Fruit fly (Drosophila melanogaster): ENCODE results near the gene Cpr65Av.

Gene Cpr65Av

DNA sequence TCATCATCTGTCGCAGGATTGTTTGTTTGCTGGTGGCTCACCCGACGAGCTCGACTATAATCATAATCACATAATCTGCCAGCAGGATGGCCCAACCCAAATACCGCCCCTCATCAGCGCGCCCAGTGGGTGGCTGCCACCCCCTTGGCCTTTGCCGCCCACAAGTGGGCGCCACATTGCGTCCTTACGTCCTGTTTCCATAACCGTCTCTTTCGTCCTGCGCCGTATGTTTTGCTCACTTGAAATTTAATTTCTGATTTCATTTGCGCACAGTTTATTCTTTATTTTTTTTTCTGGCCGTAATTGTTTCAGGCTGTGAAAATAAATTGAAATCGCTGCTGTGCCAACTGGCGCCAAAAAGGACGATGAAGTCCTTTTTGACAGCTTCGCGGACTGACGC lies 34.3 kb downstream of the Cpr65Av start:
- TF ChIP-seq ovo (GFP tag; optimal IDR thresholded peaks at IDR 0.05): no peak
- no peak for TF ChIP-seq bab1 (GFP tag; optimal IDR thresholded peaks at IDR 0.05)
- no peak for TF ChIP-seq Clk (GFP tag; optimal IDR thresholded peaks at IDR 0.05)
- no peak for TF ChIP-seq tj (GFP tag; optimal IDR thresholded peaks at IDR 0.05)
- no peak for TF ChIP-seq cic (GFP tag; optimal IDR thresholded peaks at IDR 0.05)
- TF ChIP-seq cnc (optimal IDR thresholded peaks at IDR 0.05): no peak
- TF ChIP-seq CG7045 (GFP tag; optimal IDR thresholded peaks at IDR 0.05): no peak
- no peak for TF ChIP-seq Hr96 (GFP tag; optimal IDR thresholded peaks at IDR 0.05)
- no peak for TF ChIP-seq CG5204 (GFP tag; optimal IDR thresholded peaks at IDR 0.05)
- TF ChIP-seq CG14711 (tag; optimal IDR thresholded peaks at IDR 0.05): no peak
- TF ChIP-seq CG12768 (GFP tag; optimal IDR thresholded peaks at IDR 0.05): no peak
- no peak for TF ChIP-seq CG7101 (tag; optimal IDR thresholded peaks at IDR 0.05)
- TF ChIP-seq Mnt (GFP tag; optimal IDR thresholded peaks at IDR 0.05): no peak
- no peak for TF ChIP-seq pad (GFP tag; optimal IDR thresholded peaks at IDR 0.05)
- no peak for TF ChIP-seq toe (GFP tag; optimal IDR thresholded peaks at IDR 0.05)
- TF ChIP-seq CG1620 (GFP tag; optimal IDR thresholded peaks at IDR 0.05): no peak
- TF ChIP-seq CG11617 (GFP tag; optimal IDR thresholded peaks at IDR 0.05): no peak
- no peak for TF ChIP-seq Crg-1 (GFP tag; optimal IDR thresholded peaks at IDR 0.05)
- TF ChIP-seq CG33017 (tag; optimal IDR thresholded peaks at IDR 0.05): no peak
- no peak for TF ChIP-seq kay (GFP tag; ENCODE audit: borderline replicate concordance)

DNA sequence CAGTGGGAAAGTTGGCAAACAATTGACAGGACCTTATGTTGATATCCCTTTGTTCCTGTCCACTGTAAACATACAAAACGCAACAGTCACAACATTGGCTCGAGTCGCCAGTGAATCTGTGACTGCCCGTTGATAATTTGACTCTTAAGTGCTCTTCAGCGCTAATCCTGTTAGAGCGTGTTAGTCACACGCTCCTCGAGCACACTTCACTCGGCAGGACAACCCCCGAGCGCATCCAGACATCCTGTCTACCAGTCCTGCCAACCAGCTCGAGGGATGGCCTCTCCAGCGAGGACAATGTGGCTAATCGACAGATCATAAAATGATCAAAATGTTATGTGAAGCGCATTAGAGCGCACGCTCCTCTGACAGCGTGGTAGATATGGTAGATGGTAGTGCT lies 35.2 kb downstream of the Cpr65Av start:
- TF ChIP-seq Crg-1 (GFP tag; optimal IDR thresholded peaks at IDR 0.05): no peak
- TF ChIP-seq CG5204 (GFP tag; optimal IDR thresholded peaks at IDR 0.05): no peak
- TF ChIP-seq CG7045 (GFP tag; optimal IDR thresholded peaks at IDR 0.05): no peak
- no peak for TF ChIP-seq pad (GFP tag; optimal IDR thresholded peaks at IDR 0.05)

DNA sequence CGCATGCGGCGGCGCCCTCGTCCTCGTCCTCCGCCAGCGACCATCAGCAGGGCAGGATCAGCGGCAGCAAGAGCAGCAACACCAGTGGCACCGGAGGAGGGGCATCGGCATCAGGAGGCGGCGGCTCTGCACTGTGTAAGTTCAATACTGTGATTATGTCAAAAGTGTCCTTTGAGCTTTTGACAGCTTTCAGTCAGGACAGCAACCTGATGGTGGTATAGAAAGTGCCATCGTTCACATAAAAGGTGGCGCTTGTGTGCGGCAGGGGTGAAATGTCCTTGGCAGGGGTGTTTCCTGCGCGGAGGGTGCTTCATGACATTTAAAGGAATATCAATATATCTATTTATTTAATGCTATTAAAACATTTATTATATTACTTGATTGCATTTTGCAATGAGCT lies 36.1 kb downstream of the Cpr65Av start:
- TF ChIP-seq cic (GFP tag; optimal IDR thresholded peaks at IDR 0.05) (no peak), kay (GFP tag; ENCODE audit: borderline replicate concordance) (no peak), CG7101 (tag; optimal IDR thresholded peaks at IDR 0.05) (no peak), pad (GFP tag; optimal IDR thresholded peaks at IDR 0.05) (no peak), CG7045 (GFP tag; optimal IDR thresholded peaks at IDR 0.05) (no peak)

DNA sequence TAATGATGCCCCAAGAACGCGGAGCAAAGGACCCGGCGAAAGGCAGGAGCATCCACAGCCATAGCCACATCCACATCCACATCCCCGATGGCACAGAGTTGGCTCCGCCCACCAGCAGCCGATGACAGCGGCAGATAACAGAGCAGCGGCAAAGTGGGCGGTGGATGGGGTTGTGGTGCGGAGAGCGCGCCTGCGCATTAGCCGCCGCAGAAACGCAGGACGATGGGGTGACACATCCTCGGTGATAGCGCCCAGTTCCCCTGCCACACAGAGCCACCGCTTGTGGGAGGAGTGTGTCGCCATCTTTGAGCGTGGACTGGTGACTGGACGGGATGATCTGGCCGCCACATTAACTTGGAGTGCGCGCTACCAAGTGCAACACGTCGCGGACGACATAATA lies 42.5 kb downstream of the Cpr65Av start, which contains the start of gene Ets65A:
Gene Ets65A (plus strand): TSS at position 348 of the 400 bp plus-strand sequence.
- no peak for TF ChIP-seq Clk (GFP tag; optimal IDR thresholded peaks at IDR 0.05)
- no peak for TF ChIP-seq ovo (GFP tag; optimal IDR thresholded peaks at IDR 0.05)
- no peak for TF ChIP-seq CG33017 (tag; optimal IDR thresholded peaks at IDR 0.05)
- TF ChIP-seq Crg-1 (GFP tag; optimal IDR thresholded peaks at IDR 0.05): no peak
- TF ChIP-seq CG1620 (GFP tag; optimal IDR thresholded peaks at IDR 0.05): no peak
- TF ChIP-seq CG7101 (tag; optimal IDR thresholded peaks at IDR 0.05): no peak
- TF ChIP-seq kay (GFP tag; ENCODE audit: borderline replicate concordance): no peak
- TF ChIP-seq CG7045 (GFP tag; optimal IDR thresholded peaks at IDR 0.05): no peak
- TF ChIP-seq bab1 (GFP tag; optimal IDR thresholded peaks at IDR 0.05): no peak
- no peak for TF ChIP-seq pad (GFP tag; optimal IDR thresholded peaks at IDR 0.05)
- no peak for TF ChIP-seq CG5204 (GFP tag; optimal IDR thresholded peaks at IDR 0.05)

DNA sequence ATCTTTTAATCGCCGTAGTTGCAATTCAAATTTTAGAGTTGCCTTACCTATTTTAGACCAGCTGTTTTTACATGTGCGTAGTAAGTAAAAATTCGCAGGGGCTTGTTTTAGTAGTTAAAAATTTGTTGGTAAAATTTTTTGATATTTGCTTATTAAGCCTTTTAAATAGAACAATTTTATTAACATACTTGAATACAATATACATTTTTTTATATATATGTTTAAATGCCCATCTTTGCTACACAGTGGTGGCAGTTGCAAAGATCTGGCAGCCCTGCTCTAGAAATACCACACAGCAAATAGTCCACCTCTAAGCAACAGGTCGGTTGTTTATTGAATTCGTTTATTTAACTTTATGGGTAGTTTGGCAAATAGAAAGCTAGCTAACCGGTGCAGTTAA lies 45.1 kb downstream of the Cpr65Av start, which contains the start of the genes CG10467 and loj:
Gene CG10467 (minus strand): TSS at position 51 of the 400 bp plus-strand sequence.
Gene loj (plus strand): TSS at position 291 of the 400 bp plus-strand sequence.
- TF ChIP-seq CG7101 (tag; optimal IDR thresholded peaks at IDR 0.05) (peak; percentile 92), toe (GFP tag; optimal IDR thresholded peaks at IDR 0.05) (peak; percentile 84), CG7045 (GFP tag; optimal IDR thresholded peaks at IDR 0.05) (peak; percentile 93), kay (GFP tag; ENCODE audit: borderline replicate concordance) (no peak), CG12768 (GFP tag; optimal IDR thresholded peaks at IDR 0.05) (peak; percentile 91), Hr96 (GFP tag; optimal IDR thresholded peaks at IDR 0.05) (peak; percentile 75), CG33017 (tag; optimal IDR thresholded peaks at IDR 0.05) (peak; percentile 88), CG11617 (GFP tag; optimal IDR thresholded peaks at IDR 0.05) (peak; percentile 87), Crg-1 (GFP tag; optimal IDR thresholded peaks at IDR 0.05) (peak; percentile 77), ovo (GFP tag; optimal IDR thresholded peaks at IDR 0.05) (peak; percentile 86), Mnt (GFP tag; optimal IDR thresholded peaks at IDR 0.05) (peak; percentile 62), Clk (GFP tag; optimal IDR thresholded peaks at IDR 0.05) (peak; percentile 81), CG1620 (GFP tag; optimal IDR thresholded peaks at IDR 0.05) (peak; percentile 88), pad (GFP tag; optimal IDR thresholded peaks at IDR 0.05) (peak; percentile 78), bab1 (GFP tag; optimal IDR thresholded peaks at IDR 0.05) (peak; percentile 88), cic (GFP tag; optimal IDR thresholded peaks at IDR 0.05) (peak; percentile 31), CG5204 (GFP tag; optimal IDR thresholded peaks at IDR 0.05) (peak; percentile 88), CG14711 (tag; optimal IDR thresholded peaks at IDR 0.05) (peak; percentile 94), tj (GFP tag; optimal IDR thresholded peaks at IDR 0.05) (peak; percentile 69), cnc (optimal IDR thresholded peaks at IDR 0.05) (no peak)

DNA sequence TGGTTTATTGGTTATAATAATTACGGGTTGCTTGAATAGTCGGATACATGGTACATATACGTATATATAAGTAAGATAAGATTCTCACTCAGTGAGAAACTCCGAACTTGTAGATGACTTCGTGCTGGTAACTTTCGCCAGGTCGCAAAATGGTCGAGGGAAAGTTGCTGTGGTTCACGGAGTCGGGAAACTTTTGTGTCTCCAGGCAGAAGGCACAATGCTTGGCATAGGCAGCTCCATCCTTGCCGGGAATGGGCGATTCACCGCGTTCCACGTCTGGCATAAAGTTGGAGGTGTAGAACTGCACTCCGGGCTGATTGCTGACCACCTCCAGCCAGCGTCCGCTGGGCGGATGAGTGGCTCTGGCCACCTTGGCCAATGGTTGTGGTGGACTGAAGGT lies 46.6 kb downstream of the Cpr65Av start, which contains the start of gene CG10469:
Gene CG10469 (minus strand): TSS at position 101 of the 400 bp plus-strand sequence.
- TF ChIP-seq toe (GFP tag; optimal IDR thresholded peaks at IDR 0.05) (no peak), tj (GFP tag; optimal IDR thresholded peaks at IDR 0.05) (no peak), CG7101 (tag; optimal IDR thresholded peaks at IDR 0.05) (no peak), CG5204 (GFP tag; optimal IDR thresholded peaks at IDR 0.05) (no peak), CG1620 (GFP tag; optimal IDR thresholded peaks at IDR 0.05) (no peak), Crg-1 (GFP tag; optimal IDR thresholded peaks at IDR 0.05) (no peak), bab1 (GFP tag; optimal IDR thresholded peaks at IDR 0.05) (no peak), CG12768 (GFP tag; optimal IDR thresholded peaks at IDR 0.05) (no peak), Clk (GFP tag; optimal IDR thresholded peaks at IDR 0.05) (no peak), pad (GFP tag; optimal IDR thresholded peaks at IDR 0.05) (no peak), CG14711 (tag; optimal IDR thresholded peaks at IDR 0.05) (no peak), CG7045 (GFP tag; optimal IDR thresholded peaks at IDR 0.05) (no peak), kay (GFP tag; ENCODE audit: borderline replicate concordance) (no peak), cnc (optimal IDR thresholded peaks at IDR 0.05) (no peak)
